Worm (Caenorhabditis elegans) whole organism, young adult: ENCODE measurements around the gene T10G3.3.

Experiments used
- B0035.1 ChIP-seq: sonication (generic microtip); optimal IDR thresholded peaks from 2 replicates; lab custom pipeline; 2016; ENCODE audit warnings: missing genetic modification characterization, mild to moderate bottlenecking, missing compliant biosample characterization, missing genotype, missing genetic modification reagents
- B0261.1 ChIP-seq: sonication (generic microtip); optimal IDR thresholded peaks from 2 replicates; lab custom pipeline; 2016; ENCODE audit warnings: mild to moderate bottlenecking, missing genetic modification characterization, moderate library complexity, missing compliant biosample characterization
- D2030.7 ChIP-seq: fragments of 200-800 bp; sonication (Bioruptor generic); IDR thresholded peaks from 2 replicates; pipeline ENCODE4 v1.3.6; 2022; ENCODE audit warnings: missing genetic modification reagents, missing genetic modification characterization, missing compliant biosample characterization
- F10E7.11 ChIP-seq: sonication (generic microtip); optimal IDR thresholded peaks from 2 replicates; lab custom pipeline; 2017; ENCODE audit warnings: mild to moderate bottlenecking, missing genetic modification characterization, moderate library complexity, missing compliant biosample characterization
- F23B12.7 ChIP-seq: sonication (generic microtip); optimal IDR thresholded peaks from 2 replicates; lab custom pipeline; 2017; ENCODE audit warnings: missing genetic modification characterization, mild to moderate bottlenecking, missing compliant biosample characterization, antibody characterized with exemption, moderate library complexity; ENCODE audit not compliant: insufficient read depth
- F49E8.2 ChIP-seq: sonication (generic microtip); optimal IDR thresholded peaks from 3 replicates; lab custom pipeline; 2017; ENCODE audit warnings: missing genetic modification characterization, mild to moderate bottlenecking, missing compliant biosample characterization, antibody characterized with exemption, moderate library complexity; ENCODE audit not compliant: insufficient read depth
- F57A8.1 ChIP-seq: fragments of 200-800 bp; sonication (Bioruptor generic); optimal IDR thresholded peaks from 2 replicates; lab custom pipeline; 2018; ENCODE audit warnings: mild to moderate bottlenecking, missing genetic modification characterization, moderate library complexity, missing compliant biosample characterization
- aptf-3 ChIP-seq: fragments of 200-800 bp; sonication (Bioruptor generic); IDR thresholded peaks from 2 replicates; pipeline ENCODE4 v1.3.6; 2022; ENCODE audit warnings: missing genetic modification characterization, missing compliant biosample characterization
- attf-3 ChIP-seq: fragments of 200-800 bp; sonication (Bioruptor generic); conservative IDR thresholded peaks from 2 replicates; pipeline ENCODE4 v1.3.6; 2022; ENCODE audit warnings: missing genetic modification reagents, missing genetic modification characterization, missing compliant biosample characterization
- hmg-1.2 ChIP-seq: fragments of 200-800 bp; sonication (Bioruptor generic); IDR thresholded peaks from 2 replicates; pipeline ENCODE4 v1.3.6; 2022; ENCODE audit warnings: missing genetic modification reagents, missing genetic modification characterization, missing compliant biosample characterization
- lag-1 ChIP-seq: fragments of 200-800 bp; sonication (Bioruptor generic); IDR thresholded peaks from 2 replicates; pipeline ENCODE4 v1.3.6; 2022; ENCODE audit warnings: missing genetic modification reagents, missing genetic modification characterization, missing compliant biosample characterization
- nfyb-1 ChIP-seq: fragments of 200-800 bp; sonication (Bioruptor generic); IDR thresholded peaks from 2 replicates; pipeline ENCODE4 v1.3.6; 2022; ENCODE audit warnings: missing genetic modification reagents, missing genetic modification characterization, missing compliant biosample characterization
- tbp1 ChIP-seq: fragments of 200-800 bp; sonication (Bioruptor generic); optimal IDR thresholded peaks from 2 replicates; lab custom pipeline; 2018; ENCODE audit warnings: mild to moderate bottlenecking, missing genetic modification characterization, missing compliant biosample characterization
- ztf-26 ChIP-seq: sonication (generic microtip); optimal IDR thresholded peaks from 2 replicates; lab custom pipeline; 2017; ENCODE audit warnings: missing genetic modification characterization, missing compliant biosample characterization

T10G3.3 gene

ce11 chrV:13437473-13438074 is 52.4 kb downstream of the T10G3.3 start, which contains the start of gene mes-4:
Gene mes-4 (minus strand): TSS chrV:13437545.
- TF ChIP-seq aptf-3: no peak
- no peak for TF ChIP-seq lag-1 (GFP tag; lab: Robert Waterston, UW)
- TF ChIP-seq hmg-1.2 (GFP tag; lab: Robert Waterston, UW): no peak
- no peak for TF ChIP-seq F49E8.2 (tag; lab: Kevin White, UChicago)
- TF ChIP-seq F57A8.1 (GFP tag; lab: Kevin White, UChicago): no peak
- TF ChIP-seq F10E7.11 (tag; lab: Kevin White, UChicago): no peak
- TF ChIP-seq attf-3 (GFP tag; lab: Robert Waterston, UW): peak; percentile 78
- no peak for TF ChIP-seq F23B12.7 (tag; lab: Kevin White, UChicago)
- TF ChIP-seq ztf-26 (tag; lab: Kevin White, UChicago): no peak
- TF ChIP-seq B0261.1 (tag; lab: Kevin White, UChicago): no peak
- TF ChIP-seq D2030.7: no peak
- peak; percentile 83 for TF ChIP-seq nfyb-1 (GFP tag; lab: Robert Waterston, UW)
- no peak for TF ChIP-seq B0035.1
- no peak for TF ChIP-seq tbp1 (GFP tag; lab: Kevin White, UChicago)
- TF ChIP-seq, all 124 proteins: peak for 2
